Worm (Caenorhabditis elegans) whole organism, L4 larva: ENCODE data around the gene srw-33.

ENCODE experiments used
- F10B5.3 ChIP-seq: sonication (generic microtip); optimal IDR thresholded peaks from 2 replicates; lab custom pipeline; 2016; ENCODE audit warnings: mild to moderate bottlenecking, missing genetic modification characterization, missing compliant biosample characterization
- F49E8.2 ChIP-seq: sonication (generic microtip); optimal IDR thresholded peaks from 2 replicates; lab custom pipeline; 2016; ENCODE audit warnings: missing compliant biosample characterization, mild to moderate bottlenecking, missing genetic modification characterization, borderline replicate concordance
- aly-2 ChIP-seq: sonication (generic microtip); optimal IDR thresholded peaks from 2 replicates; lab custom pipeline; 2018; ENCODE audit warnings: missing biosample characterization, missing genetic modification characterization
- ceh-82 ChIP-seq: sonication (generic microtip); optimal IDR thresholded peaks from 2 replicates; lab custom pipeline; 2017; ENCODE audit warnings: missing biosample characterization, missing genetic modification characterization
- ces-1 ChIP-seq: fragments of 150-350 bp; sonication (generic microtip); optimal IDR thresholded peaks from 4 replicates; lab custom pipeline; 2014; ENCODE audit warnings: missing biosample characterization, missing genetic modification reagents, missing genetic modification characterization
- dpl-1 ChIP-seq: fragments of 150-350 bp; optimal IDR thresholded peaks from 2 replicates; lab custom pipeline; 2014; ENCODE audit warnings: missing biosample characterization, missing genetic modification reagents, missing genetic modification characterization
- egl-43 ChIP-seq: fragments of 200-800 bp; sonication (Bioruptor generic); IDR thresholded peaks from 2 replicates; pipeline ENCODE4 v1.3.6; 2022; ENCODE audit warnings: missing genetic modification reagents, missing genetic modification characterization, missing compliant biosample characterization
- fos-1 ChIP-seq: fragments of 150-350 bp; optimal IDR thresholded peaks from 2 replicates; lab custom pipeline; 2014; ENCODE audit warnings: missing biosample characterization, missing genetic modification characterization
- lin-1 ChIP-seq: fragments of 200-800 bp; sonication (Bioruptor generic); IDR thresholded peaks from 2 replicates; pipeline ENCODE4 v1.3.6; 2022; ENCODE audit warnings: missing genetic modification reagents, missing genetic modification characterization, missing compliant biosample characterization
- lsy-2 ChIP-seq, 2 experiments: fragments of 150-350 bp in 1 of 2; sonication (generic microtip) in 1 of 2; optimal IDR thresholded peaks; 2 replicates each; lab custom pipeline; 2014 to 2017; ENCODE audit warnings: missing biosample characterization in 2 of 2, missing genetic modification characterization in 2 of 2
- mdl-1 ChIP-seq, 2 experiments: fragments of 150-350 bp in 1 of 2; sonication (generic microtip) in 1 of 2; optimal IDR thresholded peaks; 2 replicates each; lab custom pipeline; 2014 to 2017; ENCODE audit warnings: missing biosample characterization in 2 of 2, missing genetic modification characterization in 2 of 2
- php-3 ChIP-seq: fragments of 200-800 bp; sonication (Bioruptor generic); IDR thresholded peaks from 2 replicates; pipeline ENCODE4 v1.3.6; 2022; ENCODE audit warnings: missing genetic modification reagents, missing genetic modification characterization, missing compliant biosample characterization
- unc-130 ChIP-seq: sonication (generic microtip); optimal IDR thresholded peaks from 2 replicates; lab custom pipeline; 2016; ENCODE audit warnings: missing genetic modification reagents, missing genetic modification characterization, missing compliant biosample characterization

DNA sequence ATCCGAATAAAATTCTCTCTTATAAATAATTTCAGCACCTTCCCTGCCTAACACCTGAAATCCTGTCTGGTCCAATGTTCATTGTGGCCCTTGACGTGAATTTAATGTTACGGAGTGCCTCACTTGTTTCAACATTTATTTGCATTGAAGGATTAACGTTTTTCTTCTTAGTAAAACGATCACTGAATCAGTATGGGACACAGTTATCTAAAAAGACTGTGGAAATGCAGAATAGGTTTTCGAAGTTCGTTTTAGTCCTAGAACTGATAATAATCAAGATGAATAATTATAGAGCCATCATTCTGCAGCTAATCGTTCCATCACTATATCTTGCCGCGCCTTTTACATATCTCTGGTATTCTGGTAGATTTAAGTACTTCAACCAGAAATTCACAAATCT, 43.8 kb upstream of the srw-33 start, which contains the start of gene srh-219:
- TF ChIP-seq aly-2 (tag; lab: Kevin White, UChicago) (no peak), egl-43 (no peak), unc-130 (GFP tag; lab: Kevin White, UChicago) (no peak), dpl-1 (no peak), lin-1 (GFP tag; lab: Robert Waterston, UW) (no peak), F10B5.3 (tag; lab: Kevin White, UChicago) (no peak), lsy-2 (tag; optimal IDR thresholded peaks at IDR 0.05; lab: Kevin White, UChicago) (no peak), mdl-1 (tag; optimal IDR thresholded peaks at IDR 0.05; lab: Kevin White, UChicago) (no peak), ceh-82 (no peak), php-3 (GFP tag; lab: Robert Waterston, UW) (no peak), fos-1 (tag; lab: Kevin White, UChicago) (no peak), ces-1 (GFP tag; lab: Kevin White, UChicago) (no peak), F49E8.2 (no peak)
